Fruit fly (Drosophila melanogaster): ENCODE data around the gene Sidpn.

DNA sequence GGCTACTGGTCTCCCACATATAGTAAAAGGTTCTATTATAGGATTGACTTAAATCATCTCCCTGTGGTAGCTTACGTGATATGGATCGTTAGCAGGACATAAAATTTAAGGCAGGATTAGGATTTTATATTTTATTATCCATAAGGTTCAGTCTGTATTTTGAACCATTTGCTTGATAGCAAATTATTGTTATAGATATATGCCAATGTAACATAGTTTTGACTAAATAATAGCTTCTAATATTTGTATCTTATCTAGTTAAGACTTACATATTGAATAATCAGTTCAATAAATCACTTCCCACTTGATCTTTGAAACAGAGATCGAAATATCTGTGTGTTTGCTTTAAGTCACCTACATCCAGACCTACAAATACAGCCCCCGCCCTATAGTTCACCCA lies 16.9 kb upstream of the Sidpn start, which contains the start of gene robl37BC:
- TF ChIP-seq Mnt (GFP tag; optimal IDR thresholded peaks at IDR 0.05): no peak
- TF ChIP-seq pad (GFP tag; optimal IDR thresholded peaks at IDR 0.05): no peak
- no peak for TF ChIP-seq Crg-1 (GFP tag; optimal IDR thresholded peaks at IDR 0.05)
- TF ChIP-seq Hr96 (GFP tag; optimal IDR thresholded peaks at IDR 0.05): no peak

Data from whole organism, adult.